Worm (Caenorhabditis elegans) whole organism, L3 larva: ENCODE data around the gene alfa-1.

Experiments used
- ZK546.5 ChIP-seq: sonication (generic microtip); optimal IDR thresholded peaks from 2 replicates; lab custom pipeline; 2017; ENCODE audit warnings: missing biosample characterization, missing genetic modification characterization
- ama-1 ChIP-seq: fragments of 150-350 bp; optimal IDR thresholded peaks from 2 replicates; lab custom pipeline; 2018
- ceh-82 ChIP-seq: fragments of 150-350 bp; optimal IDR thresholded peaks from 2 replicates; lab custom pipeline; 2014; ENCODE audit warnings: missing biosample characterization, missing genetic modification characterization
- hmg-11 ChIP-seq: sonication (generic microtip); optimal IDR thresholded peaks from 2 replicates; lab custom pipeline; 2016; ENCODE audit warnings: missing genetic modification characterization, missing compliant biosample characterization
- nhr-43 ChIP-seq: sonication (generic microtip); optimal IDR thresholded peaks from 2 replicates; lab custom pipeline; 2016; ENCODE audit warnings: mild to moderate bottlenecking, missing genetic modification characterization, missing compliant biosample characterization; ENCODE audit not compliant: poor library complexity, severe bottlenecking
- nhr-76 ChIP-seq: fragments of 150-350 bp; sonication (generic microtip); optimal IDR thresholded peaks from 5 replicates; lab custom pipeline; 2014; ENCODE audit warnings: missing biosample characterization, missing genetic modification characterization
- nhr-77 ChIP-seq: fragments of 150-350 bp; optimal IDR thresholded peaks from 2 replicates; lab custom pipeline; 2014; ENCODE audit warnings: missing biosample characterization, missing genetic modification characterization
- snpc-4 ChIP-seq: fragments of 150-350 bp; optimal IDR thresholded peaks from 2 replicates; lab custom pipeline; 2014; ENCODE audit warnings: missing biosample characterization, missing genetic modification characterization
- tbx-2 ChIP-seq: sonication (generic microtip); optimal IDR thresholded peaks from 2 replicates; lab custom pipeline; 2016; ENCODE audit warnings: mild to moderate bottlenecking, missing genetic modification characterization, missing compliant biosample characterization

- TF ChIP-seq nhr-76 (tag; lab: Kevin White, UChicago): no peak
- TF ChIP-seq snpc-4 (tag; lab: Kevin White, UChicago): no peak
- TF ChIP-seq ceh-82 (tag; lab: Kevin White, UChicago): no peak
- no peak for TF ChIP-seq hmg-11 (tag; lab: Kevin White, UChicago)
- no peak for TF ChIP-seq nhr-43 (tag; lab: Kevin White, UChicago)
- no peak for TF ChIP-seq ZK546.5 (tag; lab: Kevin White, UChicago)
- TF ChIP-seq tbx-2 (tag; lab: Kevin White, UChicago): no peak
- no peak for TF ChIP-seq ama-1 (lab: Kevin White, UChicago)
- no peak for TF ChIP-seq nhr-77 (tag; lab: Kevin White, UChicago)
Observed at ce11 chrII:7695636-7696035, 33.3 kb upstream of the alfa-1 start.
